In genomic region chr3R:18658945-18659642, dm6 we compare ENCODE assay signal across 4 fruit fly cellular contexts.
A peak's percentile ranks its signal among the peaks of the same experiment; 100 is the strongest.
TF ChIP-seq lines count a peak whose summit lies in the region.

Gene CG31224 (minus strand): TSS chr3R:18659309.
Gene CstF64 (plus strand): TSS chr3R:18659618.

TF ChIP-seq in whole organism, adult, 20 proteins besides CTCF, POLR2A, EP300 and RAD21 (continued from another document):
- TF ChIP-seq tj (GFP tag; optimal IDR thresholded peaks at IDR 0.05; lab: Kevin White, UChicago), result peak; percentile 62
- TF ChIP-seq cnc (optimal IDR thresholded peaks at IDR 0.05; lab: Kevin White, UChicago), result no peak

TF ChIP-seq in whole organism, embryonic, 481 proteins besides CTCF, POLR2A, EP300 and RAD21 (continued from another document and continues in another):
- TF ChIP-seq ato (GFP tag; IDR thresholded peaks at IDR 0.05; lab: Robert Waterston, UW; ENCODE audit: partially characterized antibody) (no peak), CG14050 (GFP tag; IDR thresholded peaks at IDR 0.05; lab: Robert Waterston, UW) (peak; percentile 70), abd-A (tag; optimal IDR thresholded peaks at IDR 0.05; lab: Kevin White, UChicago) (no peak), tna (GFP tag; IDR thresholded peaks at IDR 0.05; lab: Robert Waterston, UW; ENCODE audit: partially characterized antibody) (0 out of 2 replicates have a peak, but pooled peaks have one; percentile 33), CG43689 (GFP tag; IDR thresholded peaks at IDR 0.05; lab: Robert Waterston, UW) (peak; percentile 58), trh (GFP tag; optimal IDR thresholded peaks at IDR 0.05; lab: Kevin White, UChicago) (peak; percentile 58), CG3065 (GFP tag; optimal IDR thresholded peaks at IDR 0.05; lab: Kevin White, UChicago) (peak; percentile 42), CG31224 (GFP tag; IDR thresholded peaks at IDR 0.05; lab: Robert Waterston, UW) (peak; percentile 91), so (GFP tag; IDR thresholded peaks at IDR 0.05; lab: Robert Waterston, UW) (peak; percentile 76), exex (tag; optimal IDR thresholded peaks at IDR 0.05; lab: Kevin White, UChicago) (peak; percentile 50), Nf-YC (tag; optimal IDR thresholded peaks at IDR 0.05; lab: Kevin White, UChicago) (no peak), Kr (GFP tag; optimal IDR thresholded peaks at IDR 0.05; lab: Kevin White, UChicago) (no peak), CG18764 (GFP tag; optimal IDR thresholded peaks at IDR 0.05; lab: Kevin White, UChicago) (peak; percentile 80), CG32532 (GFP tag; IDR thresholded peaks at IDR 0.05; lab: Robert Waterston, UW) (peak; percentile 86), CG9797 (GFP tag; optimal IDR thresholded peaks at IDR 0.05; lab: Kevin White, UChicago) (peak; percentile 50), odd (GFP tag; optimal IDR thresholded peaks at IDR 0.05; lab: Kevin White, UChicago) (no peak), CG6272 (GFP tag; IDR thresholded peaks at IDR 0.05; lab: Robert Waterston, UW) (peak; percentile 81), fu2 (GFP tag; optimal IDR thresholded peaks at IDR 0.05; lab: Kevin White, UChicago) (peak; percentile 82), E2f2 (GFP tag; IDR thresholded peaks at IDR 0.05; lab: Robert Waterston, UW) (peak; percentile 71; the same call in 1 of the 2 replicates), Max (GFP tag; optimal IDR thresholded peaks at IDR 0.05; lab: Kevin White, UChicago) (peak; percentile 80), Atf3 (GFP tag; optimal IDR thresholded peaks at IDR 0.05; lab: Kevin White, UChicago) (peak; percentile 82), NC2α (GFP tag; optimal IDR thresholded peaks at IDR 0.05; lab: Kevin White, UChicago) (peak; percentile 69), h (optimal IDR thresholded peaks at IDR 0.05; lab: Kevin White, UChicago) (no peak), Xbp1 (GFP tag; optimal IDR thresholded peaks at IDR 0.05; lab: Kevin White, UChicago) (peak; percentile 87), CG2129 (GFP tag; IDR thresholded peaks at IDR 0.05; lab: Robert Waterston, UW; ENCODE audit: partially characterized antibody) (no peak), lilli (GFP tag; optimal IDR thresholded peaks at IDR 0.05; lab: Kevin White, UChicago) (peak; percentile 92), CG14667 (GFP tag; IDR thresholded peaks at IDR 0.05; lab: Robert Waterston, UW) (peak; percentile 76), chinmo (GFP tag; IDR thresholded peaks at IDR 0.05; lab: Robert Waterston, UW; ENCODE audit: partially characterized antibody) (peak; percentile 59; the same call in 2 of the 4 replicates), yki (optimal IDR thresholded peaks at IDR 0.05; lab: Kevin White, UChicago) (no peak), Deaf1 (tag; optimal IDR thresholded peaks at IDR 0.05; lab: Kevin White, UChicago) (no peak), psq (GFP tag; optimal IDR thresholded peaks at IDR 0.05; lab: Kevin White, UChicago) (peak; percentile 40), CG6854 (GFP tag; optimal IDR thresholded peaks at IDR 0.05; lab: Kevin White, UChicago) (peak; percentile 27), CG17359 (tag; optimal IDR thresholded peaks at IDR 0.05; lab: Kevin White, UChicago) (peak; percentile 83), pb (GFP tag; optimal IDR thresholded peaks at IDR 0.05; lab: Kevin White, UChicago) (peak; percentile 82), ftz-f1 (GFP tag; optimal IDR thresholded peaks at IDR 0.05; lab: Kevin White, UChicago) (peak; percentile 89), CG13894 (tag; optimal IDR thresholded peaks at IDR 0.05; lab: Kevin White, UChicago) (no peak), CG10543 (GFP tag; optimal IDR thresholded peaks at IDR 0.05; lab: Kevin White, UChicago) (peak; percentile 85), kni (GFP tag; optimal IDR thresholded peaks at IDR 0.05; lab: Kevin White, UChicago) (peak; percentile 54), Nf-YA (GFP tag; IDR thresholded peaks at IDR 0.05; lab: Robert Waterston, UW) (no peak), pan (optimal IDR thresholded peaks at IDR 0.05; lab: Kevin White, UChicago) (no peak), pan (GFP tag; optimal IDR thresholded peaks at IDR 0.05 in 1 of 2, IDR thresholded peaks at IDR 0.05 in 1 of 2) (peak in 1 of 2 experiments; percentile 90), Ets97D (GFP tag; optimal IDR thresholded peaks at IDR 0.05; lab: Kevin White, UChicago) (peak; percentile 94)

TF ChIP-seq in whole organism, prepupa, 60 proteins besides CTCF, POLR2A, EP300 and RAD21 (continued from another document):
- TF ChIP-seq topi (GFP tag; optimal IDR thresholded peaks at IDR 0.05; lab: Kevin White, UChicago), result peak; percentile 83
- peak; percentile 86 for TF ChIP-seq esn (GFP tag; optimal IDR thresholded peaks at IDR 0.05; lab: Kevin White, UChicago)
- peak; percentile 73 for TF ChIP-seq Ets21C (GFP tag; optimal IDR thresholded peaks at IDR 0.05; lab: Kevin White, UChicago)
- TF ChIP-seq CG11294 (GFP tag; IDR thresholded peaks at IDR 0.05; lab: Robert Waterston, UW), result peak; percentile 68; the same call in 1 of the 2 replicates
- peak; percentile 5 for TF ChIP-seq Eip93F (GFP tag; optimal IDR thresholded peaks at IDR 0.05; lab: Kevin White, UChicago)
- no peak for TF ChIP-seq Blimp-1 (GFP tag; optimal IDR thresholded peaks at IDR 0.05; lab: Kevin White, UChicago)
- no peak for TF ChIP-seq Hr38 (GFP tag; optimal IDR thresholded peaks at IDR 0.05; lab: Kevin White, UChicago)
- TF ChIP-seq CG31627 (GFP tag; optimal IDR thresholded peaks at IDR 0.05; lab: Kevin White, UChicago), result peak; percentile 89
- no peak for TF ChIP-seq CG6276 (GFP tag; optimal IDR thresholded peaks at IDR 0.05; lab: Kevin White, UChicago)
- TF ChIP-seq Met (GFP tag; optimal IDR thresholded peaks at IDR 0.05; lab: Kevin White, UChicago), result peak; percentile 83
- TF ChIP-seq CG11902 (GFP tag; optimal IDR thresholded peaks at IDR 0.05; lab: Kevin White, UChicago), result peak; percentile 70
- peak; percentile 77 for TF ChIP-seq CG8119 (GFP tag; IDR thresholded peaks at IDR 0.05; lab: Robert Waterston, UW)
- TF ChIP-seq acj6 (GFP tag; optimal IDR thresholded peaks at IDR 0.05; lab: Kevin White, UChicago), result peak; percentile 80
- TF ChIP-seq CG6163 (GFP tag; IDR thresholded peaks at IDR 0.05; lab: Robert Waterston, UW), result peak; percentile 75
- no peak for TF ChIP-seq Sox102F (GFP tag; optimal IDR thresholded peaks at IDR 0.05; lab: Kevin White, UChicago)
- peak; percentile 73 for TF ChIP-seq Sox15 (GFP tag; optimal IDR thresholded peaks at IDR 0.05; lab: Kevin White, UChicago)
- peak; percentile 90 for TF ChIP-seq pdm3 (GFP tag; optimal IDR thresholded peaks at IDR 0.05; lab: Kevin White, UChicago)
- TF ChIP-seq CG7368 (GFP tag; optimal IDR thresholded peaks at IDR 0.05; lab: Kevin White, UChicago), result peak; percentile 66
- peak; percentile 89 for TF ChIP-seq vri (GFP tag; optimal IDR thresholded peaks at IDR 0.05; lab: Kevin White, UChicago)
- no peak for TF ChIP-seq CG16779 (tag; optimal IDR thresholded peaks at IDR 0.05; lab: Kevin White, UChicago)
- peak; percentile 86 for TF ChIP-seq Sox14 (GFP tag; optimal IDR thresholded peaks at IDR 0.05; lab: Kevin White, UChicago)
- peak; percentile 86 for TF ChIP-seq lz (GFP tag; optimal IDR thresholded peaks at IDR 0.05; lab: Kevin White, UChicago)
- TF ChIP-seq CG34406 (GFP tag; optimal IDR thresholded peaks at IDR 0.05; lab: Kevin White, UChicago), result peak; percentile 69
- peak; percentile 83 for TF ChIP-seq CG3919 (GFP tag; optimal IDR thresholded peaks at IDR 0.05; lab: Kevin White, UChicago)
- TF ChIP-seq CG11762 (GFP tag; optimal IDR thresholded peaks at IDR 0.05; lab: Kevin White, UChicago; ENCODE audit: insufficient read depth), result peak; percentile 37
- TF ChIP-seq spab (GFP tag; optimal IDR thresholded peaks at IDR 0.05; lab: Kevin White, UChicago), result no peak
- peak; percentile 76 for TF ChIP-seq achi (GFP tag; optimal IDR thresholded peaks at IDR 0.05; lab: Kevin White, UChicago)
- peak; percentile 79 for TF ChIP-seq CG3032 (tag; optimal IDR thresholded peaks at IDR 0.05; lab: Kevin White, UChicago)
- TF ChIP-seq dac (GFP tag; optimal IDR thresholded peaks at IDR 0.05; lab: Kevin White, UChicago), result peak; percentile 45
- TF ChIP-seq CG8632 (GFP tag; optimal IDR thresholded peaks at IDR 0.05; lab: Kevin White, UChicago), result peak; percentile 64
- peak; percentile 59 for TF ChIP-seq CG15336 (GFP tag; IDR thresholded peaks at IDR 0.05; lab: Robert Waterston, UW)
- peak; percentile 76 for TF ChIP-seq CG8319 (GFP tag; optimal IDR thresholded peaks at IDR 0.05; lab: Kevin White, UChicago)
- TF ChIP-seq CG9139 (GFP tag; optimal IDR thresholded peaks at IDR 0.05; lab: Kevin White, UChicago), result no peak
- TF ChIP-seq Eip78C (GFP tag; lab: Kevin White, UChicago), result peak; percentile 93
- peak; percentile 75 for TF ChIP-seq net (GFP tag; optimal IDR thresholded peaks at IDR 0.05; lab: Kevin White, UChicago)
- TF ChIP-seq OdsH (GFP tag; optimal IDR thresholded peaks at IDR 0.05; lab: Kevin White, UChicago), result peak; percentile 82
- TF ChIP-seq salr (GFP tag; optimal IDR thresholded peaks at IDR 0.05; lab: Kevin White, UChicago), result peak in 1 of 2 experiments; percentile 44
- no peak for TF ChIP-seq CG10669 (GFP tag; optimal IDR thresholded peaks at IDR 0.05; lab: Kevin White, UChicago)
- no peak for TF ChIP-seq CG4318 (GFP tag; optimal IDR thresholded peaks at IDR 0.05; lab: Kevin White, UChicago)
- TF ChIP-seq CG6808 (GFP tag; optimal IDR thresholded peaks at IDR 0.05; lab: Kevin White, UChicago), result no peak
- TF ChIP-seq Lpt (GFP tag; optimal IDR thresholded peaks at IDR 0.05; lab: Kevin White, UChicago), result peak; percentile 55

TF ChIP-seq in whole organism, wandering third instar larva, 38 proteins besides CTCF, POLR2A, EP300 and RAD21 (continued from another document):
- no peak for TF ChIP-seq Vsx2 (GFP tag; optimal IDR thresholded peaks at IDR 0.05; lab: Kevin White, UChicago; ENCODE audit: partially characterized antibody)
- peak; percentile 84 for TF ChIP-seq GATAd (GFP tag; optimal IDR thresholded peaks at IDR 0.05; lab: Kevin White, UChicago)
- TF ChIP-seq foxo (GFP tag; optimal IDR thresholded peaks at IDR 0.05; lab: Kevin White, UChicago), result peak; percentile 30 to 88
- TF ChIP-seq pan (optimal IDR thresholded peaks at IDR 0.05; lab: Kevin White, UChicago), result no peak
- TF ChIP-seq dl (GFP tag; optimal IDR thresholded peaks at IDR 0.05; lab: Kevin White, UChicago; ENCODE audit: insufficient read depth in 1 of 2, partially characterized antibody in 2 of 2), result no peak
- peak; percentile 82 for TF ChIP-seq CG32264 (GFP tag; optimal IDR thresholded peaks at IDR 0.05; lab: Kevin White, UChicago)
- TF ChIP-seq rgr (GFP tag; optimal IDR thresholded peaks at IDR 0.05; lab: Kevin White, UChicago), result peak; percentile 85
- no peak for TF ChIP-seq CrebA (GFP tag; optimal IDR thresholded peaks at IDR 0.05; lab: Kevin White, UChicago; ENCODE audit: borderline replicate concordance)
- TF ChIP-seq Dfd (GFP tag; optimal IDR thresholded peaks at IDR 0.05; lab: Kevin White, UChicago), result no peak
- no peak for TF ChIP-seq Hnf4 (GFP tag; optimal IDR thresholded peaks at IDR 0.05; lab: Kevin White, UChicago)
- TF ChIP-seq Rel (GFP tag; optimal IDR thresholded peaks at IDR 0.05; lab: Kevin White, UChicago), result no peak
- TF ChIP-seq Rel (tag; optimal IDR thresholded peaks at IDR 0.05; lab: Kevin White, UChicago), result peak; percentile 63
- TF ChIP-seq CG9705 (GFP tag; optimal IDR thresholded peaks at IDR 0.05; lab: Kevin White, UChicago), result peak; percentile 74
- TF ChIP-seq Mio (GFP tag; optimal IDR thresholded peaks at IDR 0.05; lab: Kevin White, UChicago), result peak; percentile 51
- peak; percentile 84 for TF ChIP-seq h (GFP tag; optimal IDR thresholded peaks at IDR 0.05; lab: Kevin White, UChicago)
- no peak for TF ChIP-seq tai (GFP tag; optimal IDR thresholded peaks at IDR 0.05; lab: Kevin White, UChicago)
TF ChIP-seq in whole organism, wandering third instar larva: peak in this region for 23.
